Worm (Caenorhabditis elegans): ENCODE data around the gene smoc-1.

smoc-1 gene

DNA sequence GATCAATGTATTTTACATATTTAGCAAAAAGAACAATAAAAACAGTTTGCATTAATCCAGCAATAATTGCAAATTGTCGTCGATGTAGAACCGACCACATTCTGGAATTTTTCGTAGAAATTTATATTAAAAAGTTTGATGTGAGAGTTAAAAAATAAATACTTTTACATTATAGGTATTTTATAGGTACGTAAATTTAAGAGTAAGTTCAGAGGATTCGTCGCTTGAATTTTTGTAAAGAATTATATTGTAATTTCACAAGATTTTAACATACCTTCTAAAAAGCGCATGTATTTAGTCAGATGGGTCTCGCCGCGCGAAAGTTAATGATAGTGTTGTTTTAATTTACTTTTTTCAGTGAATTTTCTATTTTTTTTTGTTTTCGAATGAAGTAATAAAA, 27.4 kb upstream of the smoc-1 start, which contains the start of gene rhr-2:
rhr-2 (minus strand) TSS at position 101 of the 400 bp plus-strand sequence.
- TF ChIP-seq atf-7 (tag; optimal IDR thresholded peaks at IDR 0.05), result no peak
- TF ChIP-seq ama-1 (optimal IDR thresholded peaks at IDR 0.05), result no peak
- no peak for TF ChIP-seq ama-1 (GFP tag; optimal IDR thresholded peaks at IDR 0.05)
- TF ChIP-seq akir-1 (GFP tag; optimal IDR thresholded peaks at IDR 0.05), result no peak
- TF ChIP-seq madf-10 (tag; optimal IDR thresholded peaks at IDR 0.05), result no peak
- no peak for TF ChIP-seq cebp-2 (GFP tag; IDR thresholded peaks at IDR 0.05)
- no peak for TF ChIP-seq xnd-1 (tag; optimal IDR thresholded peaks at IDR 0.05)
- no peak for TF ChIP-seq dpff-1 (tag; optimal IDR thresholded peaks at IDR 0.05)
- no peak for TF ChIP-seq aptf-2 (GFP tag; conservative IDR thresholded peaks at IDR 0.05)
- TF ChIP-seq egrh-3 (GFP tag; IDR thresholded peaks at IDR 0.05), result no peak
- no peak for TF ChIP-seq F57C9.4 (tag; optimal IDR thresholded peaks at IDR 0.05)

DNA sequence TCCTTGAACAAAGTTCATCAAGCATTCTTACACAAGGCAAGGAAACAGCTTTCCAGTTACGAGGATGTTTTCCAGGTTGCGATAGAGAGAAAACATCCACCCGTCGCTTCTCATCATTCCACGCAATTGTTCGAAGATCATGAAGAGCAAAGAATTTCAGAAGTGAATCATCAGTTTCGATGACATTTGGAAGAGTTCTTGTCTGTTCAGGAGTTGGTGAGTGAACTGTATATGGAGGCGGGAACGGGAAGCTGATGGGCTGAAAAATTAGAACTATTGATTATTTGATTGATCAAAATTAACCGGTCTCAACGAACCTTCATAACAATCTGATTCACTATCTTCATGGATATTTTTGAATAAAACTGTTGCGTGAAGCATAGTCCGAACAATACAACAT, 25.4 kb upstream of the smoc-1 start:
- TF ChIP-seq let-526 (GFP tag; IDR thresholded peaks at IDR 0.05), result no peak
- no peak for TF ChIP-seq Y53G8AR.9 (GFP tag; conservative IDR thresholded peaks at IDR 0.05)
- no peak for TF ChIP-seq snpc-1.3 (tag; optimal IDR thresholded peaks at IDR 0.05; ENCODE audit: insufficient read depth)
- TF ChIP-seq rcor-1 (GFP tag; IDR thresholded peaks at IDR 0.05), result no peak
- no peak for TF ChIP-seq lsy-27 (tag; optimal IDR thresholded peaks at IDR 0.05; ENCODE audit: borderline replicate concordance, insufficient read depth)
- no peak for TF ChIP-seq B0019.2 (GFP tag; conservative IDR thresholded peaks at IDR 0.05)
- TF ChIP-seq snpc-1.1 (tag; optimal IDR thresholded peaks at IDR 0.05; ENCODE audit: insufficient read depth), result no peak
- TF ChIP-seq B0336.3 (GFP tag; IDR thresholded peaks at IDR 0.05), result no peak
- TF ChIP-seq ZK185.1 (tag; optimal IDR thresholded peaks at IDR 0.05; ENCODE audit: poor library complexity, severe bottlenecking), result no peak
- TF ChIP-seq nfya-2 (GFP tag; IDR thresholded peaks at IDR 0.05), result no peak
- TF ChIP-seq aptf-2 (GFP tag; conservative IDR thresholded peaks at IDR 0.05), result no peak
- no peak for TF ChIP-seq egl-18 (GFP tag; IDR thresholded peaks at IDR 0.05)
- no peak for TF ChIP-seq zfh-2 (GFP tag; conservative IDR thresholded peaks at IDR 0.05)
- no peak for TF ChIP-seq rpc-1 (optimal IDR thresholded peaks at IDR 0.05)
- no peak for TF ChIP-seq rpc-1 (tag; optimal IDR thresholded peaks at IDR 0.05)
- TF ChIP-seq F37B4.10 (GFP tag; IDR thresholded peaks at IDR 0.05), result no peak
- TF ChIP-seq akir-1 (GFP tag; optimal IDR thresholded peaks at IDR 0.05), result no peak

DNA sequence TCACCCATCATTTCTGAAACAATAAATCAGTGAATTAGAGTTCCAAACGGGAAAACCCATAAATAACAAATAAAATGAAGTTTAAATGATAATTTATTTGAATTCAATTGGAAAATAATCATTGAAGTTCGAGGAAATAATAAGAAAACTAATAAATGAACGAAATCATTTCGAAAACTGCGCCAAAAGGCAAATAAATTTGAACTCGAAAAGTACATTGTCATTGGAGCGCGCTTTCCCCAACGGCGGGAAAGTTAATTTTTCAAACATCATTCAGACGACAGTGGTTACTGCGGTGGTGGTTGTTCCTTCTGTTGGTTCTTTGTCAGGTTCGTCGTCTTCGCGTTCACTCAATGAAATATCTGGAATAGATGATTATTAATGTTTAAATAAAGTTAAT, 24.0 kb upstream of the smoc-1 start, which contains the start of gene npp-22:
npp-22 (minus strand) TSS at position 13 of the 400 bp plus-strand sequence.
- TF ChIP-seq pbrm-1 (GFP tag; IDR thresholded peaks at IDR 0.05) (no peak), hsf-1 (GFP tag; IDR thresholded peaks at IDR 0.05) (no peak), lin-54 (GFP tag; optimal IDR thresholded peaks at IDR 0.05) (peak; percentile 90), nfya-1 (tag; optimal IDR thresholded peaks at IDR 0.05; ENCODE audit: borderline replicate concordance, insufficient read depth) (no peak), attf-3 (GFP tag; conservative IDR thresholded peaks at IDR 0.05) (no peak), ztf-3 (GFP tag; optimal IDR thresholded peaks at IDR 0.05) (no peak), lin-35 (GFP tag; optimal IDR thresholded peaks at IDR 0.05) (peak in 1 of 3 experiments; percentile 61), aptf-2 (GFP tag; conservative IDR thresholded peaks at IDR 0.05) (0 out of 2 replicates have a peak, but pooled peaks have one; percentile 46), D2030.7 (GFP tag; IDR thresholded peaks at IDR 0.05) (0 out of 2 replicates have a peak, but pooled peaks have one; percentile 22), madf-3 (GFP tag; IDR thresholded peaks at IDR 0.05) (0 out of 2 replicates have a peak, but pooled peaks have one; percentile 47), snpc-1.1 (tag; optimal IDR thresholded peaks at IDR 0.05; ENCODE audit: insufficient read depth) (no peak), efl-1 (GFP tag; optimal IDR thresholded peaks at IDR 0.05) (peak; percentile 89), hlh-26 (GFP tag; conservative IDR thresholded peaks at IDR 0.05) (no peak), dpl-1 (GFP tag; optimal IDR thresholded peaks at IDR 0.05) (peak; percentile 85), egl-18 (GFP tag; IDR thresholded peaks at IDR 0.05) (no peak), snpc-3.4 (tag; optimal IDR thresholded peaks at IDR 0.05) (peak; percentile 14), hrde-1 (tag; optimal IDR thresholded peaks at IDR 0.05; ENCODE audit: borderline replicate concordance) (no peak), lsl-1 (GFP tag; optimal IDR thresholded peaks at IDR 0.05) (peak; percentile 40), madf-6 (GFP tag; IDR thresholded peaks at IDR 0.05) (peak; percentile 74; the same call in 1 of the 2 replicates), mcd-1 (GFP tag; IDR thresholded peaks at IDR 0.05) (peak; percentile 89)
